Worm (Caenorhabditis elegans) whole organism, early embryonic: Measurements from ENCODE around the gene mttu-1.

ENCODE experiments used
- B0310.2 ChIP-seq: sonication (generic microtip); optimal IDR thresholded peaks from 2 replicates; lab custom pipeline; 2016; ENCODE audit warnings: mild to moderate bottlenecking, missing genetic modification characterization, missing compliant biosample characterization
- F13C5.2 ChIP-seq: sonication (generic microtip); optimal IDR thresholded peaks from 2 replicates; lab custom pipeline; 2017; ENCODE audit warnings: mild to moderate bottlenecking, missing genetic modification characterization, inconsistent platforms, missing compliant biosample characterization
- aly-1 ChIP-seq: sonication (generic microtip); optimal IDR thresholded peaks from 2 replicates; lab custom pipeline; 2016; ENCODE audit warnings: missing genetic modification characterization, missing compliant biosample characterization
- ama-1 ChIP-seq: fragments of 150-350 bp; optimal IDR thresholded peaks from 2 replicates; lab custom pipeline; 2014
- ceh-13 ChIP-seq: fragments of 200-800 bp; sonication (Bioruptor generic); optimal IDR thresholded peaks from 2 replicates; lab custom pipeline; 2018; ENCODE audit warnings: mild to moderate bottlenecking, missing genetic modification characterization, missing compliant biosample characterization
- ceh-36 ChIP-seq: sonication (generic microtip); optimal IDR thresholded peaks from 2 replicates; lab custom pipeline; 2016; ENCODE audit warnings: missing genetic modification characterization, inconsistent platforms, missing compliant biosample characterization
- ets-7 ChIP-seq: sonication (generic microtip); optimal IDR thresholded peaks from 2 replicates; lab custom pipeline; 2016; ENCODE audit warnings: missing genotype, missing genetic modification characterization, missing compliant biosample characterization
- flt-1 ChIP-seq: fragments of 200-800 bp; sonication (Bioruptor generic); IDR thresholded peaks from 2 replicates; pipeline ENCODE4 v1.3.6; 2022; ENCODE audit warnings: missing genetic modification characterization, missing compliant biosample characterization
- hmbx-1 ChIP-seq: sonication (generic microtip); optimal IDR thresholded peaks from 2 replicates; lab custom pipeline; 2016; ENCODE audit warnings: mild to moderate bottlenecking, missing genetic modification characterization, missing compliant biosample characterization
- hmg-4 ChIP-seq: fragments of 200-800 bp; sonication (Bioruptor generic); optimal IDR thresholded peaks from 2 replicates; lab custom pipeline; 2018; ENCODE audit warnings: mild to moderate bottlenecking, missing genetic modification characterization, missing compliant biosample characterization
- hnd-1 ChIP-seq: sonication (generic microtip); optimal IDR thresholded peaks from 2 replicates; lab custom pipeline; 2016; ENCODE audit warnings: missing genetic modification characterization, missing compliant biosample characterization
- pes-1 ChIP-seq: fragments of 200-800 bp; sonication (Bioruptor generic); IDR thresholded peaks from 2 replicates; pipeline ENCODE4 v1.3.6; 2022; ENCODE audit warnings: missing genetic modification reagents, missing genetic modification characterization, missing compliant biosample characterization
- scrt-1 ChIP-seq: fragments of 200-800 bp; sonication (Bioruptor generic); IDR thresholded peaks from 2 replicates; pipeline ENCODE4 v1.3.6; 2022; ENCODE audit warnings: missing genetic modification characterization, missing compliant biosample characterization
- sea-1 ChIP-seq: fragments of 200-800 bp; sonication (Bioruptor generic); conservative IDR thresholded peaks from 2 replicates; pipeline ENCODE4 v1.3.6; 2022; ENCODE audit warnings: missing genetic modification characterization, missing compliant biosample characterization
- tbx-11 ChIP-seq: fragments of 200-800 bp; sonication (Bioruptor generic); IDR thresholded peaks from 2 replicates; pipeline ENCODE4 v1.3.6; 2022; ENCODE audit warnings: missing genetic modification characterization, missing compliant biosample characterization
- tbx-37 ChIP-seq: fragments of 200-800 bp; sonication (Bioruptor generic); conservative IDR thresholded peaks from 2 replicates; pipeline ENCODE4 v1.3.6; 2022; ENCODE audit warnings: missing genetic modification reagents, missing genetic modification characterization, missing compliant biosample characterization
- tra-4 ChIP-seq: sonication (generic microtip); optimal IDR thresholded peaks from 2 replicates; lab custom pipeline; 2017; ENCODE audit warnings: missing genetic modification characterization, missing compliant biosample characterization

The mttu-1 gene

ce11 chrIV:11298154-11299086 is 1.7 kb upstream of the mttu-1 start, which contains the start of the genes B0035.15 and dnj-1:
TSS of gene B0035.15 (minus strand) at chrIV:11298252.
TSS of gene dnj-1 (plus strand) at chrIV:11299036.
- TF ChIP-seq tbx-11 (no peak), hmg-4 (no peak), tra-4 (no peak), sea-1 (GFP tag; lab: Robert Waterston, UW) (no peak), F13C5.2 (tag; lab: Kevin White, UChicago) (no peak), tbx-37 (no peak), ets-7 (no peak), hmbx-1 (tag; lab: Kevin White, UChicago) (no peak), B0310.2 (tag; lab: Kevin White, UChicago) (no peak), flt-1 (GFP tag; lab: Robert Waterston, UW) (no peak), ama-1 (lab: Kevin White, UChicago) (no peak), pes-1 (GFP tag; lab: Robert Waterston, UW) (no peak), hnd-1 (no peak), ceh-13 (GFP tag; lab: Kevin White, UChicago) (no peak), ceh-36 (no peak), scrt-1 (GFP tag; lab: Robert Waterston, UW) (no peak), aly-1 (tag; lab: Kevin White, UChicago) (no peak)

- TF ChIP-seq ama-1 (lab: Kevin White, UChicago): no peak
- no peak for TF ChIP-seq tbx-11
- no peak for TF ChIP-seq F13C5.2 (tag; lab: Kevin White, UChicago)
- no peak for TF ChIP-seq sea-1 (GFP tag; lab: Robert Waterston, UW)
- TF ChIP-seq flt-1 (GFP tag; lab: Robert Waterston, UW): no peak
- no peak for TF ChIP-seq tbx-37
- TF ChIP-seq B0310.2 (tag; lab: Kevin White, UChicago): no peak
- no peak for TF ChIP-seq hnd-1
- TF ChIP-seq ceh-36: no peak
- no peak for TF ChIP-seq pes-1 (GFP tag; lab: Robert Waterston, UW)
- no peak for TF ChIP-seq hmbx-1 (tag; lab: Kevin White, UChicago)
- TF ChIP-seq ceh-13 (GFP tag; lab: Kevin White, UChicago): no peak
Measured at ce11 chrIV:11288965-11289364, 7.7 kb downstream of the mttu-1 start.

ce11 chrIV:11287511-11287910 is 9.2 kb downstream of the mttu-1 start, which contains the start of gene F54D1.6:
TSS of gene F54D1.6 (plus strand) at chrIV:11287811.
- TF ChIP-seq tbx-11 (no peak), flt-1 (GFP tag; lab: Robert Waterston, UW) (no peak), B0310.2 (tag; lab: Kevin White, UChicago) (no peak), hnd-1 (no peak), ama-1 (lab: Kevin White, UChicago) (no peak), F13C5.2 (tag; lab: Kevin White, UChicago) (no peak), scrt-1 (GFP tag; lab: Robert Waterston, UW) (no peak), aly-1 (tag; lab: Kevin White, UChicago) (no peak), pes-1 (GFP tag; lab: Robert Waterston, UW) (no peak), ceh-13 (GFP tag; lab: Kevin White, UChicago) (no peak), tra-4 (no peak), hmbx-1 (tag; lab: Kevin White, UChicago) (no peak), hmg-4 (no peak), ets-7 (no peak)

- TF ChIP-seq ets-7: no peak
- TF ChIP-seq scrt-1 (GFP tag; lab: Robert Waterston, UW): no peak
- no peak for TF ChIP-seq F13C5.2 (tag; lab: Kevin White, UChicago)
- no peak for TF ChIP-seq flt-1 (GFP tag; lab: Robert Waterston, UW)
- no peak for TF ChIP-seq pes-1 (GFP tag; lab: Robert Waterston, UW)
- no peak for TF ChIP-seq tbx-11
- TF ChIP-seq ceh-36: no peak
- TF ChIP-seq hmg-4: no peak
- TF ChIP-seq hnd-1: no peak
- no peak for TF ChIP-seq tra-4
- no peak for TF ChIP-seq tbx-37
- TF ChIP-seq aly-1 (tag; lab: Kevin White, UChicago): no peak
- no peak for TF ChIP-seq hmbx-1 (tag; lab: Kevin White, UChicago)
- TF ChIP-seq ama-1 (lab: Kevin White, UChicago): no peak
- no peak for TF ChIP-seq ceh-13 (GFP tag; lab: Kevin White, UChicago)
Measured at ce11 chrIV:11286112-11286511, 10.6 kb downstream of the mttu-1 start.

- TF ChIP-seq ceh-13 (GFP tag; lab: Kevin White, UChicago): no peak
- no peak for TF ChIP-seq sea-1 (GFP tag; lab: Robert Waterston, UW)
- TF ChIP-seq hnd-1: no peak
- no peak for TF ChIP-seq ceh-36
- no peak for TF ChIP-seq flt-1 (GFP tag; lab: Robert Waterston, UW)
- TF ChIP-seq hmg-4: no peak
- TF ChIP-seq tbx-37: no peak
- no peak for TF ChIP-seq pes-1 (GFP tag; lab: Robert Waterston, UW)
- no peak for TF ChIP-seq aly-1 (tag; lab: Kevin White, UChicago)
- TF ChIP-seq ets-7: no peak
Measured at ce11 chrIV:11285239-11285638, 11.4 kb downstream of the mttu-1 start.

- TF ChIP-seq ceh-36: no peak
- TF ChIP-seq ama-1 (lab: Kevin White, UChicago): no peak
- no peak for TF ChIP-seq ceh-13 (GFP tag; lab: Kevin White, UChicago)
Measured at ce11 chrIV:11284102-11284531, 12.6 kb downstream of the mttu-1 start.

ce11 chrIV:11276026-11276425 is 20.7 kb downstream of the mttu-1 start:
- TF ChIP-seq flt-1 (GFP tag; lab: Robert Waterston, UW) (no peak), B0310.2 (tag; lab: Kevin White, UChicago) (no peak), hmbx-1 (tag; lab: Kevin White, UChicago) (no peak), sea-1 (GFP tag; lab: Robert Waterston, UW) (no peak), scrt-1 (GFP tag; lab: Robert Waterston, UW) (no peak), pes-1 (GFP tag; lab: Robert Waterston, UW) (no peak)
